Worm (Caenorhabditis elegans) whole organism, L3 larva: Measurements from ENCODE around the gene M01H9.2.

Experiments used
- nhr-12 ChIP-seq: fragments of 150-350 bp; optimal IDR thresholded peaks from 2 replicates; lab custom pipeline; 2014; ENCODE audit warnings: missing biosample characterization, missing genetic modification characterization
- unc-62 ChIP-seq: fragments of 150-350 bp; sonication (generic microtip); optimal IDR thresholded peaks from 4 replicates; lab custom pipeline; 2014; ENCODE audit warnings: missing biosample characterization, missing genetic modification reagents, missing genetic modification characterization

ce11 chrIV:4482531-4482930 lies 19.5 kb upstream of the M01H9.2 start, which contains the start of gene M01H9.4:
- TF ChIP-seq nhr-12 (no peak), unc-62 (GFP tag; lab: Kevin White, UChicago) (no peak)
